Fruit fly (Drosophila melanogaster) whole organism, embryonic: ENCODE results near the gene Pp4-19C.
A peak's percentile ranks its signal among the peaks of the same experiment; 100 is the strongest.

Experiments used
- Abd-B ChIP-seq: fragments of 200-800 bp; sonication (Bioruptor generic); optimal IDR thresholded peaks from 2 replicates; lab custom pipeline; 2018; ENCODE audit warnings: missing biosample characterization, mild to moderate bottlenecking, missing genetic modification characterization, moderate library complexity
- Aef1 ChIP-seq: fragments of 200-800 bp; sonication (Bioruptor generic); IDR thresholded peaks from 3 replicates; pipeline ENCODE4 v1.3.6; 2022; ENCODE audit warnings: missing biosample characterization, missing genetic modification characterization
- Atf6 ChIP-seq: fragments of 200-800 bp; sonication (Bioruptor generic); IDR thresholded peaks from 2 replicates; pipeline ENCODE4 v1.3.6; 2022; ENCODE audit warnings: missing biosample characterization, missing genetic modification characterization
- Awh ChIP-seq: fragments of 200-800 bp; sonication (Bioruptor generic); IDR thresholded peaks from 2 replicates; pipeline ENCODE4, ENCODE4 v1.3.6; 2022; ENCODE audit warnings: missing biosample characterization, missing genetic modification characterization
- Blimp-1 ChIP-seq: fragments of 200-800 bp; sonication (Bioruptor generic); optimal IDR thresholded peaks from 3 replicates; lab custom pipeline; 2018; ENCODE audit warnings: missing biosample characterization, missing genetic modification characterization, mild to moderate bottlenecking, moderate library complexity, missing genetic modification reagents
- CG11085 ChIP-seq: fragments of 200-800 bp; sonication (Bioruptor generic); IDR thresholded peaks from 2 replicates; pipeline ENCODE4 v1.3.6; 2022; ENCODE audit warnings: missing biosample characterization, missing genetic modification characterization
- CG12071 ChIP-seq: fragments of 200-800 bp; sonication (Bioruptor generic); optimal IDR thresholded peaks from 3 replicates; lab custom pipeline; 2018; ENCODE audit warnings: missing biosample characterization, mild to moderate bottlenecking, missing genetic modification characterization
- CG14050 ChIP-seq: fragments of 200-800 bp; sonication (Bioruptor generic); IDR thresholded peaks from 3 replicates; pipeline ENCODE4 v1.3.6; 2022; ENCODE audit warnings: missing biosample characterization, missing genetic modification characterization
- CG14965 ChIP-seq: fragments of 200-800 bp; sonication (Bioruptor generic); optimal IDR thresholded peaks from 2 replicates; lab custom pipeline; 2016; ENCODE audit warnings: missing biosample characterization, missing genetic modification characterization, borderline replicate concordance
- CG15601 ChIP-seq: fragments of 200-800 bp; sonication (Bioruptor generic); optimal IDR thresholded peaks from 3 replicates; lab custom pipeline; 2019; ENCODE audit warnings: missing biosample characterization, mild to moderate bottlenecking, missing genetic modification characterization, moderate library complexity
- CG16813 ChIP-seq: fragments of 200-800 bp; sonication (Bioruptor generic); IDR thresholded peaks from 3 replicates; pipeline ENCODE4 v1.3.6; 2022; ENCODE audit warnings: missing biosample characterization, missing genetic modification characterization; ENCODE audit not compliant: partially characterized antibody
- CG17612 ChIP-seq: fragments of 200-800 bp; sonication (Bioruptor generic); IDR thresholded peaks from 2 replicates; pipeline ENCODE4 v1.3.6; 2022; ENCODE audit warnings: missing biosample characterization, missing genetic modification characterization
- CG18011 ChIP-seq: fragments of 200-800 bp; sonication (Bioruptor generic); optimal IDR thresholded peaks from 2 replicates; lab custom pipeline; 2017; ENCODE audit warnings: missing biosample characterization, missing genetic modification characterization, mild to moderate bottlenecking, moderate library complexity, missing genotype
- CG18599 ChIP-seq: fragments of 200-800 bp; sonication (Bioruptor generic); optimal IDR thresholded peaks from 3 replicates; lab custom pipeline; 2017; ENCODE audit warnings: missing biosample characterization, missing genetic modification characterization, mild to moderate bottlenecking, moderate library complexity, missing genetic modification reagents
- CG3726 ChIP-seq: fragments of 200-800 bp; sonication (Bioruptor generic); IDR thresholded peaks from 3 replicates; pipeline ENCODE4, ENCODE4 v1.3.6; 2022; ENCODE audit warnings: missing biosample characterization, missing genetic modification characterization
- CG43689 ChIP-seq: fragments of 200-800 bp; sonication (Bioruptor generic); IDR thresholded peaks from 2 replicates; pipeline ENCODE4 v1.3.6; 2022; ENCODE audit warnings: missing biosample characterization, missing genetic modification characterization
- CG4404 ChIP-seq: fragments of 200-800 bp; sonication (Bioruptor generic); IDR thresholded peaks from 2 replicates; pipeline ENCODE4 v1.3.6; 2022; ENCODE audit warnings: missing biosample characterization, missing genetic modification characterization
- CG5180 ChIP-seq: fragments of 200-800 bp; sonication (Bioruptor generic); optimal IDR thresholded peaks from 3 replicates; lab custom pipeline; 2017; ENCODE audit warnings: missing biosample characterization, missing genetic modification characterization, mild to moderate bottlenecking, moderate library complexity, missing genetic modification reagents
- CG7987 ChIP-seq: fragments of 200-800 bp; sonication (Bioruptor generic); optimal IDR thresholded peaks from 2 replicates; lab custom pipeline; 2018; ENCODE audit warnings: missing biosample characterization, mild to moderate bottlenecking, missing genetic modification characterization, moderate library complexity
- CG8281 ChIP-seq: fragments of 200-800 bp; sonication (Bioruptor generic); optimal IDR thresholded peaks from 2 replicates; lab custom pipeline; 2018; ENCODE audit warnings: missing biosample characterization, mild to moderate bottlenecking, missing genetic modification characterization, moderate library complexity
- Chrac-16 ChIP-seq: fragments of 200-800 bp; sonication (Bioruptor generic); optimal IDR thresholded peaks from 3 replicates; lab custom pipeline; 2016; ENCODE audit warnings: missing biosample characterization, missing genetic modification characterization
- CkIIα-i1 ChIP-seq: fragments of 200-800 bp; sonication (Bioruptor generic); IDR thresholded peaks from 2 replicates; pipeline ENCODE4 v1.3.6; 2022; ENCODE audit warnings: missing biosample characterization, missing genetic modification characterization
- Drgx ChIP-seq: fragments of 200-800 bp; sonication (Bioruptor generic); IDR thresholded peaks from 2 replicates; pipeline ENCODE4 v1.3.6; 2022; ENCODE audit warnings: missing biosample characterization, missing genetic modification characterization
- GATAe ChIP-seq: fragments of 200-800 bp; sonication (Bioruptor generic); conservative IDR thresholded peaks from 2 replicates; pipeline ENCODE4 v1.3.6; 2022; ENCODE audit warnings: missing biosample characterization, missing genetic modification characterization
- HLHmδ ChIP-seq: fragments of 200-800 bp; sonication (Bioruptor generic); optimal IDR thresholded peaks from 2 replicates; lab custom pipeline; 2018; ENCODE audit warnings: missing biosample characterization, mild to moderate bottlenecking, missing genetic modification characterization, moderate library complexity
- Hr51 ChIP-seq, 2 experiments: fragments of 200-800 bp; sonication (Bioruptor generic); optimal IDR thresholded peaks; 2 replicates in 1 of 2; 3 replicates in 1 of 2; lab custom pipeline; 2016 to 2018; ENCODE audit warnings: missing biosample characterization in 2 of 2, missing genetic modification characterization in 2 of 2, mild to moderate bottlenecking in 1 of 2, moderate library complexity in 1 of 2
- MESR4 ChIP-seq: fragments of 200-800 bp; sonication (Bioruptor generic); optimal IDR thresholded peaks from 2 replicates; lab custom pipeline; 2018; ENCODE audit warnings: missing biosample characterization, mild to moderate bottlenecking, missing genetic modification characterization, moderate library complexity
- Meics ChIP-seq: fragments of 200-800 bp; sonication (Bioruptor generic); optimal IDR thresholded peaks from 2 replicates; lab custom pipeline; 2017; ENCODE audit warnings: missing biosample characterization, mild to moderate bottlenecking, missing genetic modification characterization
- Sry-β ChIP-seq: fragments of 200-800 bp; sonication (Bioruptor generic); optimal IDR thresholded peaks from 2 replicates; lab custom pipeline; 2018; ENCODE audit warnings: missing biosample characterization, mild to moderate bottlenecking, missing genetic modification characterization, moderate library complexity
- ase ChIP-seq: fragments of 200-800 bp; sonication (Bioruptor generic); IDR thresholded peaks from 3 replicates; pipeline ENCODE4 v1.3.6; 2022; ENCODE audit warnings: missing biosample characterization, missing genetic modification characterization
- ato ChIP-seq: fragments of 200-800 bp; sonication (Bioruptor generic); IDR thresholded peaks from 2 replicates; pipeline ENCODE4 v1.3.6; 2022; ENCODE audit warnings: missing biosample characterization, missing genetic modification characterization; ENCODE audit not compliant: partially characterized antibody
- btn ChIP-seq: fragments of 200-800 bp; sonication (Bioruptor generic); optimal IDR thresholded peaks from 2 replicates; lab custom pipeline; 2016; ENCODE audit warnings: missing biosample characterization, missing genetic modification characterization
- corto ChIP-seq: fragments of 200-800 bp; sonication (Bioruptor generic); optimal IDR thresholded peaks from 2 replicates; lab custom pipeline; 2016; ENCODE audit warnings: missing biosample characterization, mild to moderate bottlenecking, missing genetic modification characterization, moderate library complexity
- crp ChIP-seq, 2 experiments: fragments of 200-800 bp; sonication (Bioruptor generic); optimal IDR thresholded peaks; 2 replicates in 1 of 2; 3 replicates in 1 of 2; lab custom pipeline; 2017; ENCODE audit warnings: missing biosample characterization in 2 of 2, missing genetic modification characterization in 2 of 2, mild to moderate bottlenecking in 1 of 2, moderate library complexity in 1 of 2
- dan ChIP-seq: fragments of 200-800 bp; sonication (Bioruptor generic); IDR thresholded peaks from 2 replicates; pipeline ENCODE4 v1.3.6; 2022; ENCODE audit warnings: missing biosample characterization, missing genetic modification characterization
- eve ChIP-seq, 2 experiments: fragments of >200 bp; optimal IDR thresholded peaks; 2 replicates each; lab custom pipeline; 2017; ENCODE audit warnings: missing biosample characterization in 2 of 2, missing genetic modification characterization in 2 of 2
- gcm2 ChIP-seq: fragments of 200-800 bp; sonication (Bioruptor generic); optimal IDR thresholded peaks from 2 replicates; lab custom pipeline; 2016; ENCODE audit warnings: missing biosample characterization, missing genetic modification characterization
- gem ChIP-seq: fragments of 200-800 bp; sonication (Bioruptor generic); optimal IDR thresholded peaks from 2 replicates; lab custom pipeline; 2019; ENCODE audit warnings: missing biosample characterization, mild to moderate bottlenecking, missing genetic modification characterization, moderate library complexity
- lbe ChIP-seq: fragments of 200-800 bp; sonication (Bioruptor generic); optimal IDR thresholded peaks from 2 replicates; lab custom pipeline; 2016; ENCODE audit warnings: missing biosample characterization, mild to moderate bottlenecking, missing genetic modification characterization
- mam ChIP-seq: fragments of 200-800 bp; sonication (Bioruptor generic); optimal IDR thresholded peaks from 3 replicates; lab custom pipeline; 2016; ENCODE audit warnings: missing biosample characterization, missing genetic modification characterization
- p53 ChIP-seq: fragments of 200-800 bp; sonication (Bioruptor generic); optimal IDR thresholded peaks from 2 replicates; lab custom pipeline; 2016; ENCODE audit warnings: missing biosample characterization, missing genetic modification characterization
- psq ChIP-seq: fragments of 200-800 bp; sonication (Bioruptor generic); optimal IDR thresholded peaks from 2 replicates; lab custom pipeline; 2017; ENCODE audit warnings: missing biosample characterization, missing genetic modification characterization
- pum ChIP-seq: fragments of 200-800 bp; sonication (Bioruptor generic); optimal IDR thresholded peaks from 2 replicates; lab custom pipeline; 2016; ENCODE audit warnings: missing biosample characterization, missing genetic modification characterization
- scrt ChIP-seq: fragments of 200-800 bp; sonication (Bioruptor generic); optimal IDR thresholded peaks from 2 replicates; lab custom pipeline; 2018; ENCODE audit warnings: missing biosample characterization, mild to moderate bottlenecking, missing genetic modification characterization, moderate library complexity
- slp2 ChIP-seq: fragments of 200-800 bp; sonication (Bioruptor generic); optimal IDR thresholded peaks from 2 replicates; lab custom pipeline; 2016; ENCODE audit warnings: missing biosample characterization, missing genetic modification characterization
- twi ChIP-seq: fragments of 200-800 bp; optimal IDR thresholded peaks from 2 replicates; lab custom pipeline; 2019; ENCODE audit warnings: missing biosample characterization, mild to moderate bottlenecking, missing genetic modification characterization, moderate library complexity
- unc-4 ChIP-seq: fragments of 200-800 bp; sonication (Bioruptor generic); IDR thresholded peaks from 2 replicates; pipeline ENCODE4 v1.3.6; 2022; ENCODE audit warnings: missing biosample characterization, missing genetic modification characterization; ENCODE audit not compliant: partially characterized antibody
- vfl ChIP-seq: fragments of 200-800 bp; sonication (Bioruptor generic); optimal IDR thresholded peaks from 2 replicates; lab custom pipeline; 2016; ENCODE audit warnings: missing biosample characterization, missing genetic modification characterization

The Pp4-19C gene

DNA sequence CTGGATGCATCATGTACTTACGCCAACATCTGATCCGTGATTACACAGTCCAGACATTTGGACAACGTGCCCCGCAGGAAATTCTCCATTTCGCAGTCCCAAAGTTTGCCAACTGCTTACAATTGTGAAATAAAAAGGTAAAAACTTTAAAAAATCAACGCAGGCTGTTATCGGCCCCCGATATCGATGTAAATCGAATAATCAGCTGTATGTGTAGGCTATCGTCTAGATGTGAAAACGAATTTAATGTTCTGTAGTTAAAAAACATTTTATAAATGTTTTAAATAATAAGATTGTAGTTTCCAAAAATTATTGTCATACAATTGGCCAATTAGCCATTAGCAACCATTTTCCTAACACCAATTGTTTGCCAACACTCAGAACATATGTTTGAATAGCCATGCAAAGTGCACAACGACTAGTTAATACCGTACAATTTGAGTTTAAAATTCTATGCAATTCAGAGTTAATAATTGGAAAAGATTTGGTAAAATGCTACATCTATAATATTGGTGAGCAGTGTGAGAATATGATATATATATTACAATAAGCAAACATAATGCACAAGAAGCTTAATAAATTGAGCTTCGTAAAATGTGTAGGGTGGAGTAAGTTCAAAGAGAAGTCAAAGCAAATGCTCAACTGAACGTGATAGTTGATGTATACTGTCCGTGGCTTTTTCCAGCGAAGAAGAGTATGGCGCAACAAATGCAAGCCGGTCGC, 5.8 kb upstream of the Pp4-19C start, which contains the start of the genes CG11710 and mal (continued):
- no peak for TF ChIP-seq ato
- no peak for TF ChIP-seq eve (GFP tag; optimal IDR thresholded peaks at IDR 0.05; lab: Kevin White, UChicago)
- no peak for TF ChIP-seq gem (tag; lab: Kevin White, UChicago)
- peak; percentile 65 for TF ChIP-seq Chrac-16
- TF ChIP-seq CG16813 (GFP tag; lab: Robert Waterston, UW) = peak; percentile 35; the same call in 1 of the 3 replicates
- TF ChIP-seq CG5180 (GFP tag; lab: Kevin White, UChicago) = no peak
- peak in 1 of 2 experiments; percentile 32 for TF ChIP-seq Hr51 (GFP tag; optimal IDR thresholded peaks at IDR 0.05; lab: Kevin White, UChicago)
- TF ChIP-seq CG7987 = peak; percentile 47
- TF ChIP-seq Drgx (GFP tag; lab: Robert Waterston, UW) = peak; percentile 63; the same call in 1 of the 2 replicates
- TF ChIP-seq CG18599 = peak; percentile 87
- TF ChIP-seq dan (GFP tag; lab: Robert Waterston, UW) = no peak
- TF ChIP-seq unc-4 (GFP tag; lab: Robert Waterston, UW) = peak; percentile 37; the same call in 1 of the 2 replicates
- TF ChIP-seq CG15601 (tag; lab: Kevin White, UChicago) = no peak
- TF ChIP-seq p53 (GFP tag; lab: Kevin White, UChicago) = no peak
- no peak for TF ChIP-seq CG12071 (GFP tag; lab: Kevin White, UChicago)
- peak; percentile 26 for TF ChIP-seq pum (GFP tag; lab: Kevin White, UChicago)
- peak; percentile 43 for TF ChIP-seq vfl (GFP tag; lab: Kevin White, UChicago)
- peak; percentile 85 for TF ChIP-seq Abd-B (GFP tag; lab: Kevin White, UChicago)
- TF ChIP-seq Awh (GFP tag; lab: Robert Waterston, UW) = no peak
- no peak for TF ChIP-seq CG8281 (tag; lab: Kevin White, UChicago)
- peak; percentile 61 for TF ChIP-seq twi
- peak; percentile 45 for TF ChIP-seq CG18011 (GFP tag; lab: Kevin White, UChicago)
- TF ChIP-seq Blimp-1 (GFP tag; lab: Kevin White, UChicago) = peak; percentile 79
- TF ChIP-seq Meics (GFP tag; lab: Kevin White, UChicago) = peak; percentile 85
- no peak for TF ChIP-seq GATAe
- TF ChIP-seq CG4404 (GFP tag; lab: Robert Waterston, UW) = peak; percentile 58; the same call in 1 of the 2 replicates
- TF ChIP-seq CG14050 = peak; percentile 54; the same call in 2 of the 3 replicates
- peak; percentile 67 for TF ChIP-seq lbe (GFP tag; lab: Kevin White, UChicago)
- TF ChIP-seq MESR4 = peak; percentile 8
- TF ChIP-seq CG11085 (GFP tag; lab: Robert Waterston, UW) = peak; percentile 57; the same call in 1 of the 2 replicates
- TF ChIP-seq Atf6 = peak; percentile 83
- no peak for TF ChIP-seq CG14965 (GFP tag; lab: Kevin White, UChicago)
- TF ChIP-seq corto (GFP tag; lab: Kevin White, UChicago) = no peak
- no peak for TF ChIP-seq CkIIα-i1 (GFP tag; lab: Robert Waterston, UW)
- peak; percentile 84 for TF ChIP-seq scrt
- no peak for TF ChIP-seq CG17612 (GFP tag; lab: Robert Waterston, UW)
- peak in 1 of 2 experiments; percentile 82 for TF ChIP-seq crp (GFP tag; optimal IDR thresholded peaks at IDR 0.05; lab: Kevin White, UChicago)
- no peak for TF ChIP-seq psq (GFP tag; lab: Kevin White, UChicago)
- peak; percentile 74 for TF ChIP-seq mam
- TF ChIP-seq CG43689 = no peak; the same call in 1 of the 2 replicates
- peak; percentile 64 for TF ChIP-seq slp2 (GFP tag; lab: Kevin White, UChicago)
- peak; percentile 14 for TF ChIP-seq btn (GFP tag; lab: Kevin White, UChicago)
- TF ChIP-seq Aef1 = peak; percentile 78
- no peak for TF ChIP-seq gcm2 (GFP tag; lab: Kevin White, UChicago)
- no peak for TF ChIP-seq HLHmδ (GFP tag; lab: Kevin White, UChicago)
- TF ChIP-seq CG3726 (GFP tag; lab: Robert Waterston, UW) = no peak
- TF ChIP-seq Sry-β (GFP tag; lab: Kevin White, UChicago) = peak; percentile 25
- TF ChIP-seq ase (GFP tag; lab: Robert Waterston, UW) = no peak
